Worm (Caenorhabditis elegans) whole organism, L3 larva: ENCODE results near the gene T08A9.13.
"Not testable (repeated sequence)": the region's sequence is repeated elsewhere in the genome, so short reads cannot be mapped to it uniquely, and the experiment has no call there.

Source experiments
- R02D3.7 ChIP-seq: fragments of 150-350 bp; optimal IDR thresholded peaks from 2 replicates; lab custom pipeline; 2014; ENCODE audit warnings: missing biosample characterization, missing genetic modification characterization
- ZK546.5 ChIP-seq: sonication (generic microtip); optimal IDR thresholded peaks from 2 replicates; lab custom pipeline; 2017; ENCODE audit warnings: missing biosample characterization, missing genetic modification characterization
- aly-2 ChIP-seq: fragments of 150-350 bp; optimal IDR thresholded peaks from 2 replicates; lab custom pipeline; 2014; ENCODE audit warnings: missing biosample characterization, missing genetic modification characterization
- ama-1 ChIP-seq: fragments of 150-350 bp; optimal IDR thresholded peaks from 2 replicates; lab custom pipeline; 2018
- ceh-28 ChIP-seq: fragments of 150-350 bp; optimal IDR thresholded peaks from 2 replicates; lab custom pipeline; 2014; ENCODE audit warnings: missing biosample characterization, missing genetic modification reagents, missing genetic modification characterization
- ceh-9 ChIP-seq: sonication (generic microtip); optimal IDR thresholded peaks from 2 replicates; lab custom pipeline; 2018; ENCODE audit warnings: missing biosample characterization, missing genetic modification characterization
- daf-12 ChIP-seq: fragments of 150-350 bp; optimal IDR thresholded peaks from 2 replicates; lab custom pipeline; 2014; ENCODE audit warnings: missing biosample characterization, missing genetic modification reagents, missing genetic modification characterization
- egl-27 ChIP-seq: sonication (generic microtip); optimal IDR thresholded peaks from 4 replicates; lab custom pipeline; 2017; ENCODE audit warnings: missing biosample characterization, missing genetic modification reagents, missing genetic modification characterization
- egl-5 ChIP-seq: fragments of 150-350 bp; optimal IDR thresholded peaks from 2 replicates; lab custom pipeline; 2017; ENCODE audit warnings: missing biosample characterization, missing genetic modification reagents, missing genetic modification characterization, inconsistent platforms
- elt-2 ChIP-seq: sonication (generic microtip); optimal IDR thresholded peaks from 2 replicates; lab custom pipeline; 2016; ENCODE audit warnings: missing genetic modification reagents, mild to moderate bottlenecking, missing genetic modification characterization, missing compliant biosample characterization
- fkh-10 ChIP-seq: sonication (generic microtip); optimal IDR thresholded peaks from 2 replicates; lab custom pipeline; 2017; ENCODE audit warnings: missing biosample characterization, missing genetic modification reagents, missing genetic modification characterization
- fkh-2 ChIP-seq: fragments of 150-350 bp; optimal IDR thresholded peaks from 2 replicates; lab custom pipeline; 2014; ENCODE audit warnings: missing biosample characterization, missing genetic modification reagents, missing genetic modification characterization
- fos-1 ChIP-seq: fragments of 150-350 bp; optimal IDR thresholded peaks from 2 replicates; lab custom pipeline; 2014; ENCODE audit warnings: missing biosample characterization, missing genetic modification characterization
- lin-15B ChIP-seq: fragments of 150-350 bp; optimal IDR thresholded peaks from 2 replicates; lab custom pipeline; 2014; ENCODE audit warnings: missing biosample characterization, missing genetic modification characterization
- lin-39 ChIP-seq: fragments of 150-350 bp; optimal IDR thresholded peaks from 2 replicates; lab custom pipeline; 2018; ENCODE audit warnings: missing biosample characterization, missing genetic modification reagents, missing genetic modification characterization
- mdl-1 ChIP-seq: fragments of 150-350 bp; optimal IDR thresholded peaks from 2 replicates; lab custom pipeline; 2014; ENCODE audit warnings: missing biosample characterization, missing genetic modification characterization
- mml-1 ChIP-seq: fragments of 150-350 bp; sonication (generic microtip); optimal IDR thresholded peaks from 3 replicates; lab custom pipeline; 2014; ENCODE audit warnings: missing biosample characterization, missing genetic modification characterization
- nfya-1 ChIP-seq: sonication (generic microtip); optimal IDR thresholded peaks from 2 replicates; lab custom pipeline; 2017; ENCODE audit warnings: missing genetic modification characterization, mild to moderate bottlenecking, missing compliant biosample characterization, antibody characterized with exemption, moderate library complexity; ENCODE audit not compliant: insufficient read depth
- nhr-11 ChIP-seq: fragments of 150-350 bp; optimal IDR thresholded peaks from 2 replicates; lab custom pipeline; 2014; ENCODE audit warnings: missing biosample characterization, missing genetic modification characterization
- nhr-12 ChIP-seq: fragments of 150-350 bp; optimal IDR thresholded peaks from 2 replicates; lab custom pipeline; 2014; ENCODE audit warnings: missing biosample characterization, missing genetic modification characterization
- nhr-23 ChIP-seq: fragments of 150-350 bp; optimal IDR thresholded peaks from 2 replicates; lab custom pipeline; 2014; ENCODE audit warnings: missing biosample characterization, missing genetic modification reagents, missing genetic modification characterization
- nhr-237 ChIP-seq: fragments of 150-350 bp; optimal IDR thresholded peaks from 2 replicates; lab custom pipeline; 2014; ENCODE audit warnings: missing biosample characterization, missing genetic modification characterization
- nhr-25 ChIP-seq: sonication (generic microtip); optimal IDR thresholded peaks from 2 replicates; lab custom pipeline; 2017; ENCODE audit warnings: missing biosample characterization, missing genetic modification characterization
- nhr-28 ChIP-seq: fragments of 150-350 bp; optimal IDR thresholded peaks from 2 replicates; lab custom pipeline; 2014; ENCODE audit warnings: missing biosample characterization, missing genetic modification characterization
- nhr-43 ChIP-seq: sonication (generic microtip); optimal IDR thresholded peaks from 2 replicates; lab custom pipeline; 2016; ENCODE audit warnings: mild to moderate bottlenecking, missing genetic modification characterization, missing compliant biosample characterization; ENCODE audit not compliant: poor library complexity, severe bottlenecking
- nhr-67 ChIP-seq: fragments of 150-350 bp; optimal IDR thresholded peaks from 2 replicates; lab custom pipeline; 2014; ENCODE audit warnings: missing biosample characterization, missing genetic modification characterization
- nhr-76 ChIP-seq: fragments of 150-350 bp; sonication (generic microtip); optimal IDR thresholded peaks from 5 replicates; lab custom pipeline; 2014; ENCODE audit warnings: missing biosample characterization, missing genetic modification characterization
- nhr-77 ChIP-seq: fragments of 150-350 bp; optimal IDR thresholded peaks from 2 replicates; lab custom pipeline; 2014; ENCODE audit warnings: missing biosample characterization, missing genetic modification characterization
- pha-4 ChIP-seq: fragments of 150-350 bp; optimal IDR thresholded peaks from 2 replicates; lab custom pipeline; 2014; ENCODE audit warnings: missing biosample characterization, missing genetic modification reagents, missing genetic modification characterization
- pqm-1 ChIP-seq: fragments of 150-350 bp; optimal IDR thresholded peaks from 2 replicates; lab custom pipeline; 2017; ENCODE audit warnings: missing biosample characterization, missing genetic modification characterization, inconsistent platforms
- sea-2 ChIP-seq: fragments of 150-350 bp; sonication (generic microtip); optimal IDR thresholded peaks from 4 replicates; lab custom pipeline; 2014; ENCODE audit warnings: missing biosample characterization, missing genetic modification reagents, missing genetic modification characterization
- skn-1 ChIP-seq: fragments of 150-350 bp; optimal IDR thresholded peaks from 2 replicates; lab custom pipeline; 2014; ENCODE audit warnings: missing biosample characterization, missing genetic modification characterization
- tbx-2 ChIP-seq: sonication (generic microtip); optimal IDR thresholded peaks from 2 replicates; lab custom pipeline; 2016; ENCODE audit warnings: mild to moderate bottlenecking, missing genetic modification characterization, missing compliant biosample characterization
- unc-39 ChIP-seq: sonication (generic microtip); optimal IDR thresholded peaks from 4 replicates; lab custom pipeline; 2017; ENCODE audit warnings: missing biosample characterization, missing genetic modification characterization
- zag-1 ChIP-seq: fragments of 150-350 bp; optimal IDR thresholded peaks from 2 replicates; lab custom pipeline; 2014; ENCODE audit warnings: missing biosample characterization, missing genetic modification characterization
- ztf-11 ChIP-seq: fragments of 150-350 bp; optimal IDR thresholded peaks from 2 replicates; lab custom pipeline; 2014; ENCODE audit warnings: missing biosample characterization, missing genetic modification characterization
- ztf-4 ChIP-seq: fragments of 150-350 bp; optimal IDR thresholded peaks from 2 replicates; lab custom pipeline; 2014; ENCODE audit warnings: missing biosample characterization, missing genetic modification characterization

T08A9.13 gene

ce11 chrX:7322323-7322722 lies at the start of gene T08A9.13:
Gene T08A9.13, minus strand, starts transcription at chrX:7322423.
- TF ChIP-seq tbx-2 (tag; lab: Kevin White, UChicago) (no peak), nhr-12 (tag; lab: Kevin White, UChicago) (no peak), ZK546.5 (tag; lab: Kevin White, UChicago) (no peak), fkh-2 (tag; lab: Kevin White, UChicago) (no peak), ceh-28 (tag; lab: Kevin White, UChicago) (no peak), egl-5 (no peak), nfya-1 (tag; lab: Kevin White, UChicago) (no peak), pqm-1 (tag; lab: Kevin White, UChicago) (no peak), ztf-4 (no peak), nhr-67 (no peak), lin-15B (tag; lab: Kevin White, UChicago) (no peak), ama-1 (lab: Kevin White, UChicago) (no peak)

DNA sequence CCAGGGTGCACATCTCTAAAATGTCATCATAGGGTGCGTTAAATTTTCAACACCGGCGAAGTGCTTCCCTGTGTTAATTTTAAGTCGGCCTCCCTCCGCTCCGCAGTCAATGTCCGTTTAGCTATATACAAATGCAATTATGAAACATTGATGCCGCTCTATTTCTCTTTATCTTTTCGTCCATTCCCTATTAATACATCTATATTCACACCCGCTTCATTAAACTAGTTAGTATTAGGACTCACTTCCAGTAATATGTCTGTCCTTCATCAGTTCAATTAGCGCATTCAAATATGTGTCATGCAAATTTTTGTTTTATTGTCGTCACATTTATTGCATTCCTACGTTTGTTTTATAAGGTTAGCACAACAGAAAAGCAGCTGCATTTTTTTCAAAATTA lies 49.7 kb upstream of the T08A9.13 start:
- TF ChIP-seq R02D3.7 (tag; lab: Kevin White, UChicago) (no peak), lin-39 (tag; lab: Kevin White, UChicago) (no peak), nhr-77 (no peak), egl-5 (no peak), nhr-43 (tag; lab: Kevin White, UChicago) (no peak), mdl-1 (no peak), elt-2 (tag; lab: Kevin White, UChicago) (no peak), ceh-9 (tag; lab: Kevin White, UChicago) (no peak), skn-1 (no peak), mml-1 (tag; lab: Kevin White, UChicago) (no peak), ztf-4 (no peak), lin-15B (tag; lab: Kevin White, UChicago) (no peak), ceh-28 (tag; lab: Kevin White, UChicago) (no peak), zag-1 (tag; lab: Kevin White, UChicago) (no peak), nfya-1 (tag; lab: Kevin White, UChicago) (no peak), nhr-25 (no peak), egl-27 (tag; lab: Kevin White, UChicago) (no peak), tbx-2 (tag; lab: Kevin White, UChicago) (no peak)

ce11 chrX:7369770-7370169 lies 47.5 kb upstream of the T08A9.13 start:
- TF ChIP-seq nhr-25, result no peak

DNA sequence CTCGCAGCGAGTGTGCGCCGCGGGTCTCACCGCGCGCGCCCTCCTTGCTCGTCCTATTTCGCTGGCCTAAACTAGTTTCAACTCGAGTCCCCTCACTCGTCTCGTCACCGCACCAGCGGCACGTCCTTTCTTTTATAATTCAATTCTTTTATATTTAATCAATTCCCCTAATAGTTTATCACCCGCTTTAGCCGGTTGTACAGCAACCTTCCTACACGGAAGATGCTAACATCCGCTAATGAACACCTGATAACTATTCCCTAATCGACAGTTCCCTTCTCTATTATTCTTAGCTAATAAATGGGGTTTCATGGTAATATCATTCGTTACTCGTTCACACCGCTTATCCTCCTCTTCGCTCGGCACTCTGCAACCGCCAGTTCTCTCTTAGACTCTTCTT lies 43.0 kb upstream of the T08A9.13 start, which contains the start of gene C56G3.2:
Gene C56G3.2 (plus strand): TSS at position 301 of the 400 bp plus-strand sequence.
- TF ChIP-seq nhr-25; nhr-77; daf-12 (tag; lab: Kevin White, UChicago): not testable (repeated sequence)

DNA sequence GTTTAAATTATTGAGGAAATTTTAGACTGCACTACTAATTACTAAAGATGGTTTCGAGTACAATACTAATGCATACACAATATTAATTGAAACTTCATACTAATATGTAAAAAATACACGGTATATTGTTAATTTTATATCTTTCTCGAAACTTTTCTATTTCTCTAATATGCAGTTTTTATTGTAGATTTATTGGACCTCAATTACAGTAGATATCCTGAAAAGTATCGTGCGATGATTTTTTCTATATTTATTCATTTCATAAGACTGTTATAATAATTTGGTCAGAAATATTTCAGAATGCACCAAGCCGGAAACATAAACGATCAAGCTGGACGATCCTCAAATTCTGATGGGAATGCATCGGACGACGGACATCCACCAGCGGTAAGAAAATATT lies 21.5 kb upstream of the T08A9.13 start, which contains the start of gene C07D8.5:
Gene C07D8.5 (plus strand): TSS at position 301 of the 400 bp plus-strand sequence.
- TF ChIP-seq fkh-10 (GFP tag; lab: Kevin White, UChicago) (no peak), unc-39 (tag; lab: Kevin White, UChicago) (no peak), nhr-25 (no peak), nhr-67 (no peak), elt-2 (tag; lab: Kevin White, UChicago) (no peak)
- TF ChIP-seq, all 47 proteins: peak for 0

DNA sequence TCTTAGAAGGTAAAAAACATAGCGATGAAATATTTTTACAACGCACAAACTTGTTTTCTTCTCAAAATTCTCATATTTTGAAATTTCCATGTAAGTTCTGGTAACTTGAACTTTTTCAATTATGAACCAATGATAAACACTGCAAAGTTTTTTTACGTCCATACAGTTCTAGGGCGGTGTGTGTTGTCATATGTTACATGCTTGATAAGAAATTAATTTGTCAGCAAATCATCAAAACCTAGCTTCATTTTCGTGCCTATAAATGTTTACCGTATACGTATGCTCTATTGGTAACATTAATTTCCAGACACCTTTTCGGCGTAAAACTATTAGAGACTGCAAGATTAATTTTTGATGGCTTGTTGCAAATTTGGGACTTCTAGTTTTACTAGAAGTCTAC lies 21.0 kb upstream of the T08A9.13 start:
- TF ChIP-seq skn-1 (peak; percentile 59), R02D3.7 (tag; lab: Kevin White, UChicago) (no peak), pha-4 (tag; lab: Kevin White, UChicago) (peak; percentile 30), egl-27 (tag; lab: Kevin White, UChicago) (no peak), elt-2 (tag; lab: Kevin White, UChicago) (peak; percentile 60)

DNA sequence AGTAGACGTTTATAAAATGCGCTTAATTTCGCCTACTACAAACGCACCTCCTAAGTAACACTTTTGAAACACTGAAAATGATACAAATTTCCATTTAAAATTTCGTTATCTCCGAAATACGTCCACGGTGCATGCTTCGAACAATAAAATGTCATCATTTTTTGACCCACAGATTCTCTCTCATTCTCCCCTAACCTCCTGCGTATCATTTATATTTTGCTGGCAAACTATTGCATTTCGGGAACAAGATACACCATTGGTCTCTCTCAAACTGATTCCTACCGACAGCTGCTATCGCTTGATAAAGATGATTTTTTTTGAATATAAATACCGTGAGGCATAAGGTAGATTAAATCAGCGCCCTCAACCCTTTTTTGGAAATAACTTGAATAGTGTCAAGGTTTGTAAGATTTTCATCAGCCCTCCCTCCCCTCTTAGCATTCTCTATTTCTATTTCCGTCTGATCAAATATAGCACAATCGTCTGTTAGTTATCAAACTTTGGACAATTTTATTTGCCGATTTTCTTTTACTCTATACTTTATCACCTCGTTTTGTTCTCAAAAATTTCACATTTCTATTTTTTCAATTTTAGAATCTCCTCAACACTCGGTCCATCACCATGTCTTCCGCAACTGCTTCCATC lies 18.8 kb upstream of the T08A9.13 start, which contains the start of gene C07D8.6:
Gene C07D8.6 (plus strand): TSS at position 595 of the 645 bp plus-strand sequence.
- TF ChIP-seq unc-39 (tag; lab: Kevin White, UChicago) (no peak), fos-1 (tag; lab: Kevin White, UChicago) (no peak), ztf-11 (tag; lab: Kevin White, UChicago) (no peak), egl-5 (no peak), nhr-11 (tag; lab: Kevin White, UChicago) (no peak), zag-1 (tag; lab: Kevin White, UChicago) (no peak), nhr-76 (no peak), nfya-1 (tag; lab: Kevin White, UChicago) (peak; percentile 36), mdl-1 (no peak), R02D3.7 (tag; lab: Kevin White, UChicago) (no peak), nhr-28 (tag; lab: Kevin White, UChicago) (no peak), nhr-237 (tag; lab: Kevin White, UChicago) (no peak), elt-2 (tag; lab: Kevin White, UChicago) (peak; percentile 97), lin-39 (tag; lab: Kevin White, UChicago) (no peak), mml-1 (tag; lab: Kevin White, UChicago) (no peak), fkh-2 (tag; lab: Kevin White, UChicago) (no peak), aly-2 (no peak), nhr-23 (no peak), lin-15B (tag; lab: Kevin White, UChicago) (no peak), nhr-77 (peak; percentile 8), sea-2 (GFP tag; lab: Kevin White, UChicago) (no peak), ceh-9 (tag; lab: Kevin White, UChicago) (no peak)
